Worm (Caenorhabditis elegans) whole organism, midembryonic: Measurements from ENCODE around the gene chtl-1.

ENCODE experiments used
- T22C8.4 ChIP-seq: fragments of 200-800 bp; sonication (Bioruptor generic); IDR thresholded peaks from 2 replicates; pipeline ENCODE4 v1.3.6; 2022; ENCODE audit warnings: missing genetic modification characterization, missing compliant biosample characterization
- cog-1 ChIP-seq: sonication (generic microtip); optimal IDR thresholded peaks from 2 replicates; lab custom pipeline; 2016; ENCODE audit warnings: missing genetic modification characterization, missing compliant biosample characterization
- flt-1 ChIP-seq: fragments of 200-800 bp; sonication (Bioruptor generic); IDR thresholded peaks from 2 replicates; pipeline ENCODE4 v1.3.6; 2022; ENCODE audit warnings: missing genetic modification characterization, missing compliant biosample characterization
- klf-2 ChIP-seq: fragments of 200-800 bp; sonication (Bioruptor generic); conservative IDR thresholded peaks from 2 replicates; pipeline ENCODE4 v1.3.6; 2022; ENCODE audit warnings: missing genetic modification reagents, missing genetic modification characterization, missing compliant biosample characterization
- med-1 ChIP-seq: sonication (generic microtip); optimal IDR thresholded peaks from 2 replicates; lab custom pipeline; 2017; ENCODE audit warnings: missing genetic modification characterization, mild to moderate bottlenecking, missing compliant biosample characterization, antibody characterized with exemption, missing genetic modification reagents; ENCODE audit not compliant: insufficient read depth
- ref-1 ChIP-seq: fragments of 200-800 bp; sonication (Bioruptor generic); conservative IDR thresholded peaks from 2 replicates; pipeline ENCODE4 v1.3.6; 2022; ENCODE audit warnings: missing genetic modification reagents, missing genetic modification characterization, missing compliant biosample characterization
- tab-1 ChIP-seq: fragments of 200-800 bp; sonication (Bioruptor generic); IDR thresholded peaks from 2 replicates; pipeline ENCODE4 v1.3.6; 2022; ENCODE audit warnings: missing genetic modification characterization, missing compliant biosample characterization
- ztf-23 ChIP-seq: fragments of 200-800 bp; sonication (Bioruptor generic); IDR thresholded peaks from 2 replicates; pipeline ENCODE4 v1.3.6; 2022; ENCODE audit warnings: missing genetic modification reagents, missing genetic modification characterization, missing compliant biosample characterization
- ztf-29 ChIP-seq: fragments of 200-800 bp; sonication (Bioruptor generic); IDR thresholded peaks from 2 replicates; pipeline ENCODE4 v1.3.6; 2022; ENCODE audit warnings: missing genetic modification reagents, missing genetic modification characterization, missing compliant biosample characterization

chtl-1 gene

DNA sequence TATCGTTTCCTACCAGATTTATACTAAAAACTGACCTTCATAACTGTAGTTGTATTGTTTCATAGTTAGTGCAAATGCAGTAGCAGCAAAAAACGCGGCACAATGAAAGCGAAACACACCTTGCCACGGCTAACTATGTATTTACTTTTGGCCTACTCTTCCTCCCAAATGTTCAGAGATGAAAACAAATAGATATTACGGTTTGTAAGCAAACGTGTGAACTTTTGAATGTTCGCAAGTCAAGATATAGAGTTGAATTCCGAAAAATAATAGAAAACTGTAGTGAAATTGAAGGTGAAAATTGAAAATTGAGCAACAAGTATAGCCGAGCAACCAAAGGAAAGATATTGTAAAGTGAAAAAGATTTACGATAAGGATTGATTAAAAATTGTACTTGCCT lies at the start of gene chtl-1:
Gene chtl-1, minus strand, starts transcription at position 101 of the 400 bp plus-strand sequence.
- no peak for TF ChIP-seq klf-2 (GFP tag; lab: Robert Waterston, UW)
- TF ChIP-seq med-1 (GFP tag; lab: Kevin White, UChicago) = no peak
- TF ChIP-seq T22C8.4 = no peak
- no peak for TF ChIP-seq ref-1 (GFP tag; lab: Robert Waterston, UW)
- no peak for TF ChIP-seq tab-1 (GFP tag; lab: Robert Waterston, UW)
- no peak for TF ChIP-seq ztf-29
- no peak for TF ChIP-seq cog-1 (tag; lab: Kevin White, UChicago)
- TF ChIP-seq ztf-23 (GFP tag; lab: Robert Waterston, UW) = no peak
- TF ChIP-seq flt-1 (GFP tag; lab: Robert Waterston, UW) = no peak

DNA sequence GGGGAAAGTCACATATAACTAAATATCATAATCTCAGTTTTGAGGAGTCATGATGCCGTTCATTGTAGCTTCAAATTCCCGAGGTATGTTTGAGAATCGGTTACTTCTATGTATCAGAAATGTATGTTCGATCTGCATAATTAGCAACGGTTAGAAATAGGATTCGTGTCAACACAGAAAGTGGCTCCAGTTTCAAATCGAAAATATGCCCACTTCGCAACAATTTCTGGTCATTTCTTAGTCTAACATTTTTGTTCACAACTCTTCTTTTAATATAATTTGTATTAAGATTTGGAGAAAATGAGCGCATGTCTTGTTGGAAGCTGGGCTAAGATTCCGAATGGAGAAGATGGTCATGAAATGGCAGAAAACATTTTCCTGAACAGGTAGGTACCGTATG lies 49.4 kb upstream of the chtl-1 start, which contains the start of gene pks-1:
Gene pks-1, plus strand, starts transcription at position 301 of the 400 bp plus-strand sequence.
- no peak for TF ChIP-seq cog-1 (tag; lab: Kevin White, UChicago)
- no peak for TF ChIP-seq T22C8.4
- TF ChIP-seq flt-1 (GFP tag; lab: Robert Waterston, UW) = no peak
- no peak for TF ChIP-seq ztf-29

DNA sequence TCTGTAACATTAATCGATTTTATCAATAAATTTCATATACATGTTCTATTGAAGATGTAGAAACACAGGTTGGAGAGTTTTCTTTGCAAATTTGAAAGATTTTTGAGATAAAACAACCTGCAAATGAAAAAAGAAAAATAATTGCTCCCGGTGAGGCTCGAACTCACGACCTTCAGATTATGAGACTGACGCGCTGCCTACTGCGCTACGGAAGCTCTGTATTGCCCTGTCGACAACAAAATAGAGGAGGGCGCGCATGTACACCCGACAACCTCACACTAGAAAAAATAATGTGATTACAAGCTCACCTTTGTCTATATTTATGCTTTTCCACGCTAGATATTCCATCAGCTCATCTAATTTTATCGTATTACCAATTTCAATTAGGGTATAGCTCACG lies 43.1 kb upstream of the chtl-1 start:
- TF ChIP-seq ztf-23 (GFP tag; lab: Robert Waterston, UW) = peak; percentile 63
- no peak; the same call in 1 of the 2 replicates for TF ChIP-seq ref-1 (GFP tag; lab: Robert Waterston, UW)
- peak; percentile 72 for TF ChIP-seq tab-1 (GFP tag; lab: Robert Waterston, UW)
- peak; percentile 72 for TF ChIP-seq ztf-29
- TF ChIP-seq T22C8.4 = peak; percentile 48; the same call in 1 of the 2 replicates
- no peak for TF ChIP-seq flt-1 (GFP tag; lab: Robert Waterston, UW)
- TF ChIP-seq cog-1 (tag; lab: Kevin White, UChicago) = no peak
- TF ChIP-seq klf-2 (GFP tag; lab: Robert Waterston, UW) = peak; percentile 67; the same call in 1 of the 2 replicates
- peak; percentile 22 for TF ChIP-seq med-1 (GFP tag; lab: Kevin White, UChicago)

DNA sequence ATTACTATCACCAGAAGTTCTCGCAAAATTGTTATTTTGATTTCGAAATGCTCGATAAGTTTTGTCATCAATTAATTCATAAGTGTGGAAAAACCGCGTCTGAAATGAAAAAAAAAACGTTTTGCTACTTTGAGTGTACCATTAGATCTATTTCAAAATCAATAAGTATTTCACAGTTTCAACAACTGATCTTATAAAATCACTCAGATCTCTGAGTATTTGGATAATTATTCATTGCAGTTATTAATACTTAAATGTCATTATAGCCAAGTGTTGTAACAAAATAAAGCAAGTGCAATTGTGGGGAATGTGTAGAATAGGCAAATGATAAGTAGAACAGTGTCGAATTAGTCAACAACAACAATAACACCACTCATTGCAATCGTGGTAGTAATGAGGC lies 42.2 kb upstream of the chtl-1 start, which contains the start of gene C03F11.4:
Gene C03F11.4, minus strand, starts transcription at position 101 of the 400 bp plus-strand sequence.
- TF ChIP-seq ztf-23 (GFP tag; lab: Robert Waterston, UW) (no peak), tab-1 (GFP tag; lab: Robert Waterston, UW) (no peak), ztf-29 (no peak), ref-1 (GFP tag; lab: Robert Waterston, UW) (no peak), cog-1 (tag; lab: Kevin White, UChicago) (no peak), med-1 (GFP tag; lab: Kevin White, UChicago) (no peak), T22C8.4 (no peak), flt-1 (GFP tag; lab: Robert Waterston, UW) (no peak), klf-2 (GFP tag; lab: Robert Waterston, UW) (no peak)

DNA sequence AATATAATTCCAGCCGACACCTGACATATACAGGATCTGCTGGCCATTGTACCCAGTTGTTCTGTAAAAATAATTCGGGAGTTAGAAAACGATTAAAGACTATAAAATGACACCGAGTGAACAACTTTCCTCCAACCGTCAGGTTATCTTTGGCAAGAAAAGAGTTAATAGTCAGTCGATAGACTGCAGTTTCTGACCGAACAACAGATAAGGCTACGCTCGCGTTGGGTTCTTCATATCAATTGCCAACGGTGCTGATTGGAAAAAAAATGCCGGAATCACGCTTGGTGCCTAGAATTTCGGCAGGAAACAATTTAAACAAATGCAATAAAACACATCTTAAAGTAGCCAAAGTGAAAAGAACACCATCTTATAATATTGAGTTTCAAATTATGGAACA lies 36.4 kb upstream of the chtl-1 start, which contains the start of gene scav-1:
Gene scav-1, minus strand, starts transcription at position 61 of the 400 bp plus-strand sequence.
- no peak for TF ChIP-seq tab-1 (GFP tag; lab: Robert Waterston, UW)
- no peak for TF ChIP-seq cog-1 (tag; lab: Kevin White, UChicago)
- no peak for TF ChIP-seq flt-1 (GFP tag; lab: Robert Waterston, UW)
- TF ChIP-seq ztf-29 = no peak
- no peak for TF ChIP-seq med-1 (GFP tag; lab: Kevin White, UChicago)
- TF ChIP-seq ztf-23 (GFP tag; lab: Robert Waterston, UW) = no peak
- no peak for TF ChIP-seq T22C8.4
- TF ChIP-seq klf-2 (GFP tag; lab: Robert Waterston, UW) = no peak
- TF ChIP-seq ref-1 (GFP tag; lab: Robert Waterston, UW) = no peak

DNA sequence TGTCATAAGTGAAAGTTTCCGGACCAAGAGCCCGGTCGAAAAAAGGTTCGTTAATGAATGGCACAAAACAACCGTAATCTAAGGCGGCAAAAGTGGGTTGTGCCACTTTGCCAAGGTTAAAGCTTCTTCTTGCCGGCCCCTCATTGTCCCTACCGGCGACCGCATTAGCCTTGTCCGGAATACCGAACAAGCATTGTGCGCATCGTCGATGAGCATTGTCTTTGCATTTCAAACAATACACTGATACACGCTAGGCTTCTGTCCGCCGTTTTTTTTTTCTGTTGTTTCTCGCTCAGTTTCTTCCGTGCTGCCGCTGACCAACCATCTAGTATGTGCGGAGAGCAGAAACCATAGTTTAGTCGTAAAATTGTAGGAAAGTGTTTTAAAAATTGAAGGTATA lies 33.2 kb upstream of the chtl-1 start, which contains the start of gene C03F11.2:
Gene C03F11.2, minus strand, starts transcription at position 101 of the 400 bp plus-strand sequence.
- TF ChIP-seq ztf-23 (GFP tag; lab: Robert Waterston, UW) = no peak
- no peak for TF ChIP-seq flt-1 (GFP tag; lab: Robert Waterston, UW)
- no peak for TF ChIP-seq med-1 (GFP tag; lab: Kevin White, UChicago)
- TF ChIP-seq cog-1 (tag; lab: Kevin White, UChicago) = no peak
- no peak for TF ChIP-seq ztf-29
- TF ChIP-seq klf-2 (GFP tag; lab: Robert Waterston, UW) = no peak
- no peak for TF ChIP-seq ref-1 (GFP tag; lab: Robert Waterston, UW)
- TF ChIP-seq tab-1 (GFP tag; lab: Robert Waterston, UW) = no peak
- no peak for TF ChIP-seq T22C8.4

DNA sequence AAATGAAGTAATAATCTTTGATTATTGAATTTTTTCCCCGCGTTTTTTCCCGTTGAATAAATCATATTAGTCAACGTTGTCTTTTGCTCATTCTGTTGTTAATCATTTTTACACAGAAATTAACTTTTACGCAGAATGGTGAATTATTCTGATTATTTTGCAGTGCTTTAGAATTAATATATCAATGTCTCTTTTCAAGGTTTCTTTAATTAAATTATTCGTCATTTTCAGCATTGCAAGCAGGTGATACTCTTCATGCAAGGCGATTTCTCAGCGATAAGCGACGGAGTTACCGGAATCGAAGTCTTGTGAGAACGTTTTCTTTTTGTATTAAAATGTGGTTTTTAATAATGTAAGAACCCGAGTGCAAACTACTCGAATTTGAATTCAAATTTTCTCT lies 23.5 kb upstream of the chtl-1 start:
- TF ChIP-seq T22C8.4 (no peak), klf-2 (GFP tag; lab: Robert Waterston, UW) (no peak), med-1 (GFP tag; lab: Kevin White, UChicago) (no peak), flt-1 (GFP tag; lab: Robert Waterston, UW) (no peak), ref-1 (GFP tag; lab: Robert Waterston, UW) (no peak), cog-1 (tag; lab: Kevin White, UChicago) (no peak)

DNA sequence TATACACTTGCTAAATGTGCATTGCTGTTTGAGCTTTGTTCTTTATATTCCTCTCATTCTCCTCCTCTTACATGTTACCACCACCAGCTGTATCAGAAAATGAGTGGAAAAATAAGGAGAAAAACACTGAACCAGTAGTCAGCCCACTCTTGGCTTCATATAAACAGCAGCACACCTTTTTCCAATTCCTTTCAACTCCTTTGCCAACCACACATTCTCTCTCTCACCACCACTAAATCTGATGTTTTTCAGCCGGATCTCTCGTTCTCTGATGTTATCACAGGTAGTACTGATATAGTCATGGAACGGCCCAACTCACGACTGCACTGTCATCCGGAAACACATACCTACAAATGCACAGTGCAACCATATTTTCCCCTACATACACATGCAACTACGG lies 22.4 kb upstream of the chtl-1 start, which contains the start of gene kcnl-3:
Gene kcnl-3, plus strand, starts transcription at position 301 of the 400 bp plus-strand sequence.
- no peak for TF ChIP-seq med-1 (GFP tag; lab: Kevin White, UChicago)
- TF ChIP-seq flt-1 (GFP tag; lab: Robert Waterston, UW) = no peak
- TF ChIP-seq ref-1 (GFP tag; lab: Robert Waterston, UW) = no peak
- TF ChIP-seq klf-2 (GFP tag; lab: Robert Waterston, UW) = no peak
- TF ChIP-seq tab-1 (GFP tag; lab: Robert Waterston, UW) = no peak
- no peak for TF ChIP-seq ztf-23 (GFP tag; lab: Robert Waterston, UW)
- no peak for TF ChIP-seq ztf-29
- TF ChIP-seq T22C8.4 = no peak
- TF ChIP-seq cog-1 (tag; lab: Kevin White, UChicago) = no peak

DNA sequence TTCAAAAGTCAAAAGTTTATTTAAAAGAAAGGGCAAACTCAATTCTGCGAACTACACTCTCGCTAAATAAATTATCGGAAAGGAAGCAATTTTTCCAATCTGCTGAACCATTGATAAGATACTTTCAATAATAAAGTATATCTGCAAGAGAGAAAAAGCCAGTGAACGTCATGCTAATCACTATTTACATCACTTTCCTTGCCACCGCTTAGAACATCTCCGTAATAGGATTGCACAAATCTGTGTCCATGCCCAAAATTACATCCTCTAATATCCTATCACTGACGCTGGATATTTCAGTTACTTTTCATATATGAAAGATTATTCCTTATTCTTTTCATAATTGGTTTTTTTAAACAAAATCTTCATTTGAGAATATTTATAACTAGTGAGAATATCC lies 18.7 kb upstream of the chtl-1 start:
- no peak for TF ChIP-seq ztf-29
- TF ChIP-seq med-1 (GFP tag; lab: Kevin White, UChicago) = no peak
- TF ChIP-seq flt-1 (GFP tag; lab: Robert Waterston, UW) = no peak
